Fruit fly (Drosophila melanogaster): ENCODE results near the gene CG11668.

- TF ChIP-seq CG8478 (optimal IDR thresholded peaks at IDR 0.05) (no peak), CTCF (optimal IDR thresholded peaks at IDR 0.05) (no peak)
Observed at dm6 chr3R:13038075-13038474, at the start of gene CG11668.

Measured in S2 (cell line).